Fruit fly (Drosophila melanogaster) whole organism, embryonic: ENCODE results near the gene Eig71Ej.

Experiments used
- Ada2b ChIP-seq: fragments of 200-800 bp; sonication (Bioruptor generic); IDR thresholded peaks from 2 replicates; pipeline ENCODE4 v1.3.6; 2022; ENCODE audit warnings: missing biosample characterization, missing genetic modification characterization
- Blimp-1 ChIP-seq: fragments of 200-800 bp; sonication (Bioruptor generic); optimal IDR thresholded peaks from 3 replicates; lab custom pipeline; 2018; ENCODE audit warnings: missing biosample characterization, missing genetic modification characterization, mild to moderate bottlenecking, moderate library complexity, missing genetic modification reagents
- CG10462 ChIP-seq: fragments of 200-800 bp; sonication (Bioruptor generic); optimal IDR thresholded peaks from 2 replicates; lab custom pipeline; 2016; ENCODE audit warnings: missing biosample characterization, missing genetic modification characterization
- CG11695 ChIP-seq: fragments of 200-800 bp; sonication (Bioruptor generic); IDR thresholded peaks from 3 replicates; pipeline ENCODE4 v1.3.6; 2022; ENCODE audit warnings: missing biosample characterization, missing genetic modification characterization
- CG12391 ChIP-seq: fragments of 200-800 bp; sonication (Bioruptor generic); optimal IDR thresholded peaks from 3 replicates; lab custom pipeline; 2018; ENCODE audit warnings: missing biosample characterization, mild to moderate bottlenecking, missing genetic modification characterization, moderate library complexity
- CG15011 ChIP-seq: fragments of 200-800 bp; sonication (Bioruptor generic); optimal IDR thresholded peaks from 3 replicates; lab custom pipeline; 2018; ENCODE audit warnings: missing biosample characterization, mild to moderate bottlenecking, missing genetic modification characterization
- CG1603 ChIP-seq: fragments of 200-800 bp; sonication (Bioruptor generic); optimal IDR thresholded peaks from 2 replicates; lab custom pipeline; 2019; ENCODE audit warnings: missing biosample characterization, mild to moderate bottlenecking, missing genetic modification characterization, moderate library complexity
- CG16815 ChIP-seq: fragments of 200-800 bp; sonication (Bioruptor generic); optimal IDR thresholded peaks from 3 replicates; lab custom pipeline; 2017; ENCODE audit warnings: missing biosample characterization, mild to moderate bottlenecking, missing genetic modification characterization
- CG17328 ChIP-seq: fragments of 200-800 bp; sonication (Bioruptor generic); IDR thresholded peaks from 2 replicates; pipeline ENCODE4 v1.3.6; 2022; ENCODE audit warnings: missing biosample characterization, missing genetic modification characterization
- CG17829 ChIP-seq: fragments of 200-800 bp; optimal IDR thresholded peaks from 2 replicates; lab custom pipeline; 2019; ENCODE audit warnings: missing biosample characterization, mild to moderate bottlenecking, missing genetic modification characterization, moderate library complexity
- CG18262 ChIP-seq: fragments of 200-800 bp; optimal IDR thresholded peaks from 3 replicates; lab custom pipeline; 2019; ENCODE audit warnings: missing biosample characterization, mild to moderate bottlenecking, missing genetic modification characterization, moderate library complexity
- CG2712 ChIP-seq: fragments of 200-800 bp; optimal IDR thresholded peaks from 3 replicates; lab custom pipeline; 2019; ENCODE audit warnings: missing biosample characterization, mild to moderate bottlenecking, missing genetic modification characterization, moderate library complexity
- CG3847 ChIP-seq: fragments of 200-800 bp; sonication (Bioruptor generic); IDR thresholded peaks from 2 replicates; pipeline ENCODE4 v1.3.6; 2022; ENCODE audit warnings: missing biosample characterization, missing genetic modification characterization
- CG4820 ChIP-seq: fragments of 200-800 bp; sonication (Bioruptor generic); optimal IDR thresholded peaks from 3 replicates; lab custom pipeline; 2016; ENCODE audit warnings: missing biosample characterization, missing genetic modification characterization
- CG6791 ChIP-seq: fragments of 200-800 bp; sonication (Bioruptor generic); IDR thresholded peaks from 3 replicates; pipeline ENCODE4 v1.3.6; 2022; ENCODE audit warnings: missing biosample characterization, missing genetic modification characterization; ENCODE audit not compliant: partially characterized antibody
- CG7839 ChIP-seq: fragments of 200-800 bp; sonication (Bioruptor generic); optimal IDR thresholded peaks from 3 replicates; lab custom pipeline; 2018; ENCODE audit warnings: missing biosample characterization, mild to moderate bottlenecking, missing genetic modification characterization, moderate library complexity
- CG9727 ChIP-seq: fragments of 200-800 bp; sonication (Bioruptor generic); optimal IDR thresholded peaks from 3 replicates; lab custom pipeline; 2017; ENCODE audit warnings: missing biosample characterization, mild to moderate bottlenecking, missing genetic modification characterization
- Doc2 ChIP-seq: fragments of 200-800 bp; sonication (Bioruptor generic); IDR thresholded peaks from 2 replicates; pipeline ENCODE4 v1.3.6; 2022; ENCODE audit warnings: missing biosample characterization, missing genetic modification characterization
- Ets65A ChIP-seq: fragments of 200-800 bp; sonication (Bioruptor generic); peaks from one replicate; lab custom pipeline; 2016; ENCODE audit warnings: missing biosample characterization, missing genetic modification characterization
- Max ChIP-seq: fragments of 200-800 bp; sonication (Bioruptor generic); optimal IDR thresholded peaks from 2 replicates; lab custom pipeline; 2016; ENCODE audit warnings: missing biosample characterization, mild to moderate bottlenecking, missing genetic modification characterization
- Med ChIP-seq: fragments of 200-800 bp; sonication (Bioruptor generic); peaks from one replicate; lab custom pipeline; 2016; ENCODE audit warnings: missing biosample characterization, missing genetic modification characterization, mild to moderate bottlenecking, inconsistent platforms, moderate library complexity
- Mes4 ChIP-seq: fragments of 200-800 bp; sonication (Bioruptor generic); optimal IDR thresholded peaks from 2 replicates; lab custom pipeline; 2016; ENCODE audit warnings: missing biosample characterization, missing genetic modification characterization
- NC2β ChIP-seq: fragments of 200-800 bp; sonication (Bioruptor generic); optimal IDR thresholded peaks from 2 replicates; lab custom pipeline; 2016; ENCODE audit warnings: missing biosample characterization, missing genetic modification characterization
- Sox102F ChIP-seq: fragments of 200-800 bp; sonication (Bioruptor generic); optimal IDR thresholded peaks from 2 replicates; lab custom pipeline; 2018; ENCODE audit warnings: missing biosample characterization, mild to moderate bottlenecking, missing genetic modification characterization, moderate library complexity
- Ssrp ChIP-seq: fragments of 200-800 bp; sonication (Bioruptor generic); optimal IDR thresholded peaks from 2 replicates; lab custom pipeline; 2018; ENCODE audit warnings: missing biosample characterization, mild to moderate bottlenecking, missing genetic modification characterization, moderate library complexity
- Xrp1 ChIP-seq: fragments of 200-800 bp; sonication (Bioruptor generic); IDR thresholded peaks from 2 replicates; pipeline ENCODE4 v1.3.6; 2022; ENCODE audit warnings: missing biosample characterization, missing genetic modification characterization
- br ChIP-seq: fragments of >200 bp; optimal IDR thresholded peaks from 2 replicates; lab custom pipeline; 2017
- bsh ChIP-seq, 2 experiments: fragments of 200-800 bp; sonication (Bioruptor generic); optimal IDR thresholded peaks; 2 replicates each; lab custom pipeline; 2017 to 2018; ENCODE audit warnings: mild to moderate bottlenecking in 2 of 2, missing biosample characterization in 2 of 2, missing genetic modification characterization in 2 of 2, moderate library complexity in 1 of 2
- caup ChIP-seq: fragments of 200-800 bp; sonication (Bioruptor generic); optimal IDR thresholded peaks from 3 replicates; lab custom pipeline; 2017; ENCODE audit warnings: missing biosample characterization, mild to moderate bottlenecking, missing genetic modification characterization, moderate library complexity; ENCODE audit not compliant: severe bottlenecking
- dmrt11E ChIP-seq: fragments of 200-800 bp; sonication (Bioruptor generic); optimal IDR thresholded peaks from 3 replicates; lab custom pipeline; 2018; ENCODE audit warnings: missing biosample characterization, mild to moderate bottlenecking, missing genetic modification characterization, moderate library complexity
- gem ChIP-seq: fragments of 200-800 bp; sonication (Bioruptor generic); optimal IDR thresholded peaks from 2 replicates; lab custom pipeline; 2019; ENCODE audit warnings: missing biosample characterization, mild to moderate bottlenecking, missing genetic modification characterization, moderate library complexity
- kni ChIP-seq: fragments of 200-800 bp; sonication (Bioruptor generic); optimal IDR thresholded peaks from 3 replicates; lab custom pipeline; 2017; ENCODE audit warnings: mild to moderate bottlenecking, missing biosample characterization, missing genetic modification reagents, missing genetic modification characterization
- knrl ChIP-seq: fragments of 200-800 bp; sonication (Bioruptor generic); IDR thresholded peaks from 3 replicates; pipeline ENCODE4 v1.3.6; 2022; ENCODE audit warnings: missing biosample characterization, missing genetic modification characterization; ENCODE audit not compliant: partially characterized antibody
- lola ChIP-seq, 3 experiments: fragments of >200 bp in 2 of 3; fragments of 200-800 bp in 1 of 3; sonication (Bioruptor generic) in 1 of 3; optimal IDR thresholded peaks; 2 replicates each; lab custom pipeline; 2017 to 2019; ENCODE audit warnings: missing biosample characterization in 3 of 3, missing genetic modification characterization in 3 of 3, mild to moderate bottlenecking in 1 of 3, moderate library complexity in 1 of 3
- prd ChIP-seq, 3 experiments: fragments of >200 bp in 2 of 3; fragments of 200-800 bp in 1 of 3; sonication (Bioruptor generic) in 1 of 3; optimal IDR thresholded peaks in 2 of 3; IDR thresholded peaks in 1 of 3; 2 replicates in 2 of 3; 3 replicates in 1 of 3; pipeline versions ENCODE4 v1.3.6 to Lab custom; 2017 to 2022; ENCODE audit warnings: missing biosample characterization in 1 of 3, missing genetic modification characterization in 1 of 3
- salm ChIP-seq: fragments of 200-800 bp; sonication (Bioruptor generic); optimal IDR thresholded peaks from 2 replicates; lab custom pipeline; 2018; ENCODE audit warnings: missing biosample characterization, mild to moderate bottlenecking, missing genetic modification characterization
- sens ChIP-seq: fragments of 200-800 bp; sonication (Bioruptor generic); peaks from one replicate; lab custom pipeline; 2016; ENCODE audit warnings: missing biosample characterization, missing genetic modification characterization
- slbo ChIP-seq: fragments of 200-800 bp; sonication (Bioruptor generic); IDR thresholded peaks from 2 replicates; pipeline ENCODE4 v1.3.6; 2022; ENCODE audit warnings: missing biosample characterization, missing genetic modification characterization
- sna ChIP-seq: fragments of 200-800 bp; sonication (Bioruptor generic); IDR thresholded peaks from 2 replicates; pipeline ENCODE4 v1.3.6; 2022; ENCODE audit warnings: missing biosample characterization, missing genetic modification characterization; ENCODE audit not compliant: partially characterized antibody
- tio ChIP-seq: fragments of 200-800 bp; sonication (Bioruptor generic); optimal IDR thresholded peaks from 2 replicates; lab custom pipeline; 2017; ENCODE audit warnings: missing biosample characterization, missing genetic modification characterization, inconsistent platforms
- trem ChIP-seq: fragments of 200-800 bp; optimal IDR thresholded peaks from 3 replicates; lab custom pipeline; 2019; ENCODE audit warnings: missing biosample characterization, mild to moderate bottlenecking, missing genetic modification characterization, moderate library complexity
- zen ChIP-seq: fragments of 200-800 bp; sonication (Bioruptor generic); optimal IDR thresholded peaks from 3 replicates; lab custom pipeline; 2018; ENCODE audit warnings: missing biosample characterization, mild to moderate bottlenecking, missing genetic modification characterization, moderate library complexity

The Eig71Ej gene

DNA sequence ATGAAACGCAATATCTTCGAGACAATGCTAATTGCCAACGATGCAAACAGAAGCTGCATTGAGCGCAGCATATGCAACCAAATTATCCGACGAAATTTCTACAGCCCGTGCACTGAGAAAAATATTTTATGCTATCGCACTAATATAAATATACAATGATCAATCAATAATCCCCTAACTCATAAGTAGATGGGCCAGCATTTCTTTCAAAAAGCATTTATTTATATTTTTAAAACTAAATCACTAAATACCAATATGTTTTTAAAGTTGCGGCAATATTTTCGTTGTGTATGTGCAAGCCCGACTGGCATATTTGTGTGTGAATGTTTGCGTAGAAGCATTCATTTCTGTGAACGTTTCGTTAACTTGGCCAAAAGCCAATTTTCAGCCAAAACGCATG, 14.6 kb downstream of the Eig71Ej start:
- TF ChIP-seq CG1603 (tag; lab: Kevin White, UChicago) = peak; percentile 15
- no peak for TF ChIP-seq salm (tag; lab: Kevin White, UChicago)
- TF ChIP-seq sens (GFP tag; lab: Kevin White, UChicago) = peak; percentile 70
- TF ChIP-seq Mes4 (GFP tag; lab: Kevin White, UChicago) = no peak
- TF ChIP-seq zen (tag; lab: Kevin White, UChicago) = peak; percentile 26
- peak; percentile 3 for TF ChIP-seq Blimp-1 (GFP tag; lab: Kevin White, UChicago)
- TF ChIP-seq dmrt11E (tag; lab: Kevin White, UChicago) = peak; percentile 46
- peak; percentile 28; the same call in 1 of the 2 replicates for TF ChIP-seq CG17328 (GFP tag; lab: Robert Waterston, UW)
- peak in 1 of 2 experiments; percentile 29 for TF ChIP-seq bsh (GFP tag; optimal IDR thresholded peaks at IDR 0.05; lab: Kevin White, UChicago)
- TF ChIP-seq CG15011 = no peak
- no peak for TF ChIP-seq Ada2b (GFP tag; lab: Robert Waterston, UW)
- peak; percentile 10 for TF ChIP-seq CG18262
- TF ChIP-seq NC2β (GFP tag; lab: Kevin White, UChicago) = no peak
- peak; percentile 35 for TF ChIP-seq gem (tag; lab: Kevin White, UChicago)
- peak; percentile 5 for TF ChIP-seq Ssrp
- no peak for TF ChIP-seq br
- no peak for TF ChIP-seq sna
- TF ChIP-seq trem (tag; lab: Kevin White, UChicago) = peak; percentile 4
- no peak for TF ChIP-seq CG16815 (GFP tag; lab: Kevin White, UChicago)
- TF ChIP-seq slbo (GFP tag; lab: Robert Waterston, UW) = no peak
- TF ChIP-seq prd (optimal IDR thresholded peaks at IDR 0.05; lab: Kevin White, UChicago) = no peak
- peak; percentile 38; the same call in 1 of the 3 replicates for TF ChIP-seq prd (GFP tag; IDR thresholded peaks at IDR 0.05; lab: Robert Waterston, UW)
- TF ChIP-seq caup (GFP tag; lab: Kevin White, UChicago) = no peak
- TF ChIP-seq CG4820 (GFP tag; lab: Kevin White, UChicago) = no peak
- no peak for TF ChIP-seq lola (GFP tag; optimal IDR thresholded peaks at IDR 0.05; lab: Kevin White, UChicago)
- TF ChIP-seq CG10462 (GFP tag; lab: Kevin White, UChicago) = peak; percentile 4
- TF ChIP-seq CG9727 (GFP tag; lab: Kevin White, UChicago) = peak; percentile 7
- no peak for TF ChIP-seq tio (GFP tag; lab: Kevin White, UChicago)
- no peak for TF ChIP-seq CG6791 (GFP tag; lab: Robert Waterston, UW)
- no peak for TF ChIP-seq Max
- no peak for TF ChIP-seq CG3847 (GFP tag; lab: Robert Waterston, UW)
- no peak for TF ChIP-seq knrl (GFP tag; lab: Robert Waterston, UW)
- peak; percentile 17 for TF ChIP-seq Ets65A (GFP tag; lab: Kevin White, UChicago)
- TF ChIP-seq CG11695 (GFP tag; lab: Robert Waterston, UW) = no peak
- peak; percentile 5 for TF ChIP-seq CG17829 (tag; lab: Kevin White, UChicago)
- TF ChIP-seq kni (GFP tag; lab: Kevin White, UChicago) = no peak
- peak; percentile 30 for TF ChIP-seq CG2712 (tag; lab: Kevin White, UChicago)
- TF ChIP-seq CG7839 (tag; lab: Kevin White, UChicago) = peak; percentile 3
- no peak for TF ChIP-seq Doc2 (GFP tag; lab: Robert Waterston, UW)
- peak; percentile 6 for TF ChIP-seq CG12391
- TF ChIP-seq Med (GFP tag; lab: Kevin White, UChicago) = peak; percentile 54
- TF ChIP-seq Xrp1 (GFP tag; lab: Robert Waterston, UW) = 0 out of 2 replicates have a peak, but pooled peaks have one; percentile 24
- peak; percentile 13 for TF ChIP-seq Sox102F (GFP tag; lab: Kevin White, UChicago)
